Fruit fly (Drosophila melanogaster): ENCODE results near the gene PLCXD.

DNA sequence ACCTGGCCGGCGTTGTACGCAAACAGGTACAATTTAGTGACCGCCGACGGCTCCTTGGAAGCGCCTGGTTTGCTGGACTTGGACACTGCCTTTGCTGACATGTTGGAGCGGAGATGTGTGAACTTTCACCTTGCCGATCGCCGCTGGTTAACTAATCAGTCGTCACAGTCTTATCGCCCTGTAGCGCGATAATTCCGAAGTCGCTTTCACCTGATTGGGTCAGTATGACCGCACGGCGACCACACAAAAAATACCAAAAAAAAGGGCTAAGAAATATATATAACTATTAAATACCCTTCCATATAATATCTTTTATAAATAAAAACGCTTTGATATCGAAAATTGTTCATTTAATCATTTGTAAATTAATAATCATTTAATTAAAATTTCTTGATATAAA is 47.2 kb upstream of the PLCXD start, which contains the start of gene Hacd1:
- TF ChIP-seq pad (GFP tag; optimal IDR thresholded peaks at IDR 0.05) (no peak), Mnt (GFP tag; optimal IDR thresholded peaks at IDR 0.05) (peak; percentile 5), Crg-1 (GFP tag; optimal IDR thresholded peaks at IDR 0.05) (no peak), CG12768 (GFP tag; optimal IDR thresholded peaks at IDR 0.05) (peak; percentile 70)
